Worm (Caenorhabditis elegans): ENCODE results near the gene K06A4.7.

ce11 chrV:9444618-9445017, 46.7 kb downstream of the K06A4.7 start:
- no peak for TF ChIP-seq ama-1 (optimal IDR thresholded peaks at IDR 0.05)
- no peak for TF ChIP-seq hmbx-1 (tag; optimal IDR thresholded peaks at IDR 0.05)
- no peak for TF ChIP-seq F13C5.2 (tag; optimal IDR thresholded peaks at IDR 0.05)
- TF ChIP-seq aly-1 (tag; optimal IDR thresholded peaks at IDR 0.05): no peak
- no peak for TF ChIP-seq flt-1 (GFP tag; IDR thresholded peaks at IDR 0.05)
- no peak for TF ChIP-seq tbx-37 (GFP tag; conservative IDR thresholded peaks at IDR 0.05)
- no peak for TF ChIP-seq scrt-1 (GFP tag; IDR thresholded peaks at IDR 0.05)
- no peak for TF ChIP-seq hnd-1 (tag; optimal IDR thresholded peaks at IDR 0.05)

All from whole organism, early embryonic.